Fruit fly (Drosophila melanogaster) whole organism, adult: ENCODE results near the gene CG7778.

ENCODE experiments used
- CG11617 ChIP-seq: fragments of 200-800 bp; sonication (Bioruptor generic); optimal IDR thresholded peaks from 2 replicates; lab custom pipeline; 2017; ENCODE audit warnings: mild to moderate bottlenecking, missing biosample characterization, missing genetic modification reagents, missing genetic modification characterization
- CG12768 ChIP-seq: fragments of 200-800 bp; sonication (Bioruptor generic); optimal IDR thresholded peaks from 2 replicates; lab custom pipeline; 2017; ENCODE audit warnings: missing biosample characterization, missing genetic modification characterization, mild to moderate bottlenecking, moderate library complexity, missing genetic modification reagents
- CG14711 ChIP-seq: fragments of 200-800 bp; sonication (Bioruptor generic); optimal IDR thresholded peaks from 2 replicates; lab custom pipeline; 2018; ENCODE audit warnings: missing biosample characterization, mild to moderate bottlenecking, missing genetic modification characterization, moderate library complexity
- CG1620 ChIP-seq: fragments of 200-800 bp; sonication (Bioruptor generic); optimal IDR thresholded peaks from 2 replicates; lab custom pipeline; 2016; ENCODE audit warnings: missing biosample characterization, missing genetic modification characterization
- CG33017 ChIP-seq: fragments of 200-800 bp; sonication (Bioruptor generic); optimal IDR thresholded peaks from 2 replicates; lab custom pipeline; 2018; ENCODE audit warnings: missing biosample characterization, mild to moderate bottlenecking, missing genetic modification characterization, moderate library complexity
- CG5204 ChIP-seq: fragments of 200-800 bp; sonication (Bioruptor generic); optimal IDR thresholded peaks from 2 replicates; lab custom pipeline; 2016; ENCODE audit warnings: missing biosample characterization, missing genetic modification characterization
- CG7045 ChIP-seq: fragments of 200-800 bp; sonication (Bioruptor generic); optimal IDR thresholded peaks from 2 replicates; lab custom pipeline; 2017; ENCODE audit warnings: missing biosample characterization, mild to moderate bottlenecking, missing genetic modification characterization
- CG7101 ChIP-seq: fragments of 200-800 bp; sonication (Bioruptor generic); optimal IDR thresholded peaks from 2 replicates; lab custom pipeline; 2018; ENCODE audit warnings: missing biosample characterization, mild to moderate bottlenecking, missing genetic modification characterization, moderate library complexity
- Clk ChIP-seq: fragments of 200-800 bp; sonication (Bioruptor generic); optimal IDR thresholded peaks from 2 replicates; lab custom pipeline; 2017; ENCODE audit warnings: missing biosample characterization, missing genetic modification characterization
- Crg-1 ChIP-seq: fragments of 200-800 bp; sonication (Bioruptor generic); optimal IDR thresholded peaks from 2 replicates; lab custom pipeline; 2016; ENCODE audit warnings: missing biosample characterization, missing genetic modification characterization
- Hr96 ChIP-seq: fragments of 200-800 bp; sonication (Bioruptor generic); optimal IDR thresholded peaks from 2 replicates; lab custom pipeline; 2016; ENCODE audit warnings: missing biosample characterization, missing genetic modification characterization
- Mnt ChIP-seq: fragments of 200-800 bp; sonication (Bioruptor generic); optimal IDR thresholded peaks from 2 replicates; lab custom pipeline; 2016; ENCODE audit warnings: missing biosample characterization, mild to moderate bottlenecking, missing genetic modification characterization
- bab1 ChIP-seq: fragments of 200-800 bp; sonication (Bioruptor generic); optimal IDR thresholded peaks from 3 replicates; lab custom pipeline; 2019; ENCODE audit warnings: missing biosample characterization, mild to moderate bottlenecking, missing genetic modification characterization, moderate library complexity
- cic ChIP-seq: fragments of 200-800 bp; sonication (Bioruptor generic); optimal IDR thresholded peaks from 2 replicates; lab custom pipeline; 2017; ENCODE audit warnings: missing biosample characterization, mild to moderate bottlenecking, missing genetic modification characterization, moderate library complexity
- cnc ChIP-seq, 2 experiments: fragments of >200 bp; optimal IDR thresholded peaks; 2 replicates each; lab custom pipeline; 2017
- kay ChIP-seq: fragments of 200-800 bp; sonication (Bioruptor generic); peaks from one replicate; lab custom pipeline; 2016; ENCODE audit warnings: missing biosample characterization, missing genetic modification characterization, borderline replicate concordance
- ovo ChIP-seq: fragments of 200-800 bp; sonication (Bioruptor generic); optimal IDR thresholded peaks from 2 replicates; lab custom pipeline; 2016; ENCODE audit warnings: missing biosample characterization, missing genetic modification characterization
- pad ChIP-seq: fragments of 200-800 bp; sonication (Bioruptor generic); optimal IDR thresholded peaks from 3 replicates; lab custom pipeline; 2017; ENCODE audit warnings: missing biosample characterization, missing genetic modification characterization, mild to moderate bottlenecking, moderate library complexity, missing genetic modification reagents
- tj ChIP-seq: fragments of 200-800 bp; sonication (Bioruptor generic); optimal IDR thresholded peaks from 3 replicates; lab custom pipeline; 2017; ENCODE audit warnings: missing biosample characterization, mild to moderate bottlenecking, missing genetic modification characterization, moderate library complexity
- toe ChIP-seq: fragments of 200-800 bp; sonication (Bioruptor generic); optimal IDR thresholded peaks from 2 replicates; lab custom pipeline; 2016; ENCODE audit warnings: missing biosample characterization, missing genetic modification characterization

Gene CG7778

dm6 chr2L:8333185-8333584, 13.2 kb upstream of the CG7778 start:
- TF ChIP-seq cic (GFP tag; lab: Kevin White, UChicago) (no peak), CG11617 (no peak), CG12768 (GFP tag; lab: Kevin White, UChicago) (no peak), CG33017 (tag; lab: Kevin White, UChicago) (no peak), ovo (GFP tag; lab: Kevin White, UChicago) (no peak), pad (no peak), Hr96 (GFP tag; lab: Kevin White, UChicago) (no peak), cnc (optimal IDR thresholded peaks at IDR 0.05; lab: Kevin White, UChicago) (no peak), CG7101 (no peak), kay (no peak)

- TF ChIP-seq ovo (GFP tag; lab: Kevin White, UChicago) (no peak), CG1620 (GFP tag; lab: Kevin White, UChicago) (no peak), pad (no peak), CG12768 (GFP tag; lab: Kevin White, UChicago) (no peak), Hr96 (GFP tag; lab: Kevin White, UChicago) (no peak), cic (GFP tag; lab: Kevin White, UChicago) (no peak), CG33017 (tag; lab: Kevin White, UChicago) (no peak), CG11617 (no peak), Crg-1 (GFP tag; lab: Kevin White, UChicago) (no peak), CG7101 (no peak), cnc (optimal IDR thresholded peaks at IDR 0.05; lab: Kevin White, UChicago) (no peak), CG5204 (GFP tag; lab: Kevin White, UChicago) (no peak), CG7045 (GFP tag; lab: Kevin White, UChicago) (no peak), toe (no peak), tj (no peak), CG14711 (no peak), kay (no peak), Mnt (GFP tag; lab: Kevin White, UChicago) (no peak), Clk (GFP tag; lab: Kevin White, UChicago) (no peak)
These were observed 12.8 kb upstream of the CG7778 start for dm6 chr2L:8333624-8334023.

dm6 chr2L:8334705-8335104, 11.7 kb upstream of the CG7778 start:
- TF ChIP-seq bab1 (GFP tag; lab: Kevin White, UChicago), result peak; percentile 20
- no peak for TF ChIP-seq Crg-1 (GFP tag; lab: Kevin White, UChicago)
- no peak for TF ChIP-seq CG7045 (GFP tag; lab: Kevin White, UChicago)
- no peak for TF ChIP-seq CG7101
- TF ChIP-seq kay, result no peak
- TF ChIP-seq cnc (optimal IDR thresholded peaks at IDR 0.05; lab: Kevin White, UChicago), result no peak
- TF ChIP-seq CG11617, result no peak

- TF ChIP-seq CG11617 (no peak), kay (no peak), CG7101 (no peak), cic (GFP tag; lab: Kevin White, UChicago) (no peak), pad (no peak), Clk (GFP tag; lab: Kevin White, UChicago) (no peak), CG14711 (no peak), CG33017 (tag; lab: Kevin White, UChicago) (no peak), CG1620 (GFP tag; lab: Kevin White, UChicago) (no peak), bab1 (GFP tag; lab: Kevin White, UChicago) (no peak), Hr96 (GFP tag; lab: Kevin White, UChicago) (no peak), cnc (optimal IDR thresholded peaks at IDR 0.05; lab: Kevin White, UChicago) (no peak)
These were observed 8.4 kb upstream of the CG7778 start, which contains the start of gene witty for dm6 chr2L:8338039-8338438. Gene witty (plus strand): TSS chr2L:8338287.

- TF ChIP-seq Clk (GFP tag; lab: Kevin White, UChicago) (no peak), cic (GFP tag; lab: Kevin White, UChicago) (no peak), ovo (GFP tag; lab: Kevin White, UChicago) (no peak), CG12768 (GFP tag; lab: Kevin White, UChicago) (no peak), CG5204 (GFP tag; lab: Kevin White, UChicago) (no peak), pad (no peak), CG7045 (GFP tag; lab: Kevin White, UChicago) (no peak), tj (no peak), Hr96 (GFP tag; lab: Kevin White, UChicago) (no peak), Mnt (GFP tag; lab: Kevin White, UChicago) (no peak), CG33017 (tag; lab: Kevin White, UChicago) (no peak), bab1 (GFP tag; lab: Kevin White, UChicago) (no peak), CG1620 (GFP tag; lab: Kevin White, UChicago) (no peak), CG7101 (no peak), CG14711 (no peak), Crg-1 (GFP tag; lab: Kevin White, UChicago) (no peak), cnc (optimal IDR thresholded peaks at IDR 0.05; lab: Kevin White, UChicago) (no peak), kay (no peak)
These were observed 6.6 kb upstream of the CG7778 start for dm6 chr2L:8339751-8340349.

dm6 chr2L:8342395-8342794, 4.0 kb upstream of the CG7778 start, which contains the start of gene CG14273:
Gene CG14273 (plus strand): TSS chr2L:8342695.
- TF ChIP-seq CG14711 (no peak), CG7045 (GFP tag; lab: Kevin White, UChicago) (no peak), CG11617 (no peak), Crg-1 (GFP tag; lab: Kevin White, UChicago) (no peak), bab1 (GFP tag; lab: Kevin White, UChicago) (no peak), tj (no peak), Clk (GFP tag; lab: Kevin White, UChicago) (no peak), ovo (GFP tag; lab: Kevin White, UChicago) (no peak), CG1620 (GFP tag; lab: Kevin White, UChicago) (no peak), kay (no peak), pad (no peak), CG5204 (GFP tag; lab: Kevin White, UChicago) (no peak), cnc (optimal IDR thresholded peaks at IDR 0.05; lab: Kevin White, UChicago) (no peak)
